Worm (Caenorhabditis elegans): ENCODE data around the gene F19H6.4.

The F19H6.4 gene

DNA sequence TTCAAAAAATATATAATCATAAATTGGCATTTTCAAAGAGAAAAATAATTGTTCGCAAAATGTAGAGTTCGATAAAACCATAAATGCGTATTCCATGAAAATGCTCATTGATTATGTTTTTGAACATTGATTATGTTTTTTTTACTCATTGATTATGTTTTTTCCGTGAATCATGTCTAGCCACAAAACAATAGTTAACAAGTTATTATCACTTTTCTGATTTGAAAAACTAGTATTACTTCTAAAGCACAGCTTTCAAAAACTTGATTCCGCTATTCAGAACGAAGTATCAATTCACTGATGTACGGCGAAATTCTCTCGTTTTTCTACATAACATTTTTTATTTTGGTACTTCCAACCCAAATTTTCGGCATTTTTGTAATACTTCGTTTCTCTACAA, 29.7 kb upstream of the F19H6.4 start, which contains the start of gene srd-48 (continued):
- TF ChIP-seq nhr-28 (tag; optimal IDR thresholded peaks at IDR 0.05) = no peak
- no peak for TF ChIP-seq lsy-2 (tag; optimal IDR thresholded peaks at IDR 0.05)
- TF ChIP-seq daf-19 (GFP tag; conservative IDR thresholded peaks at IDR 0.05) = no peak

DNA sequence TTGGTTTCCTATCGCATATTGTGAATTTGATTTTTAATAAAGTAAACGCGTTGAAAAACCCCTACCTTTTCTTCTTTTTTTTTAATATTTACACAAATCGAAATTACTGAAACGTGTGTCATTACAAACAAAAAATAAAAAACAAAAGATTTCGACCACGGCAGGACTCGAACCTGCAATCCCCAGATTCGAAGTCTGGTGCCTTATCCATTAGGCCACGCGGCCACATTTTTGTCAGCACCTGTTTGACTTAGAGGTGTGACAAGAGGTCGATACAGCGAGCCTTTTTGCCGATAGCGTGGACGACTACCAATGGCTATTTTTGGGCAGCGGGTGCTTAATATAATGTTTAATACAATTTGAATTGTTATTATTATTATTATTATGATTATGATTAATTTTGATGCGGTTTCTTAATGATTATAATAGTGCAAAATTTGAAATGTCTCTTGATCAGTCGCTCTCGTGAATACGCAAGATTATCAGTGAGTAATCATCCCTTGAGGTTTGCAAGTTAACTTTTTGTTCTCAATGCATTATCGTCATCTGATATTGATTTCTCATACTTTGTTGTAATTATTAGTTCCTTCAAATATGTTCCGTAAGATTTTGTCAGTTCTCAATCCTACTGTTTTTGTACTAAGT, 27.5 kb upstream of the F19H6.4 start, which contains the start of gene srd-44:
TSS of gene srd-44 (plus strand) at position 595 of the 645 bp plus-strand sequence.
- TF ChIP-seq dmd-9 (GFP tag; IDR thresholded peaks at IDR 0.05) = 0 out of 2 replicates have a peak, but pooled peaks have one; percentile 21
- TF ChIP-seq hif-1 (tag; optimal IDR thresholded peaks at IDR 0.05) = no peak
- peak in 1 of 2 experiments; percentile 2 for TF ChIP-seq mdl-1 (tag; optimal IDR thresholded peaks at IDR 0.05)
- no peak; the same call in 1 of the 2 replicates for TF ChIP-seq vab-7 (GFP tag; IDR thresholded peaks at IDR 0.05)
- TF ChIP-seq zag-1 (tag; optimal IDR thresholded peaks at IDR 0.05) = no peak
- no peak for TF ChIP-seq nhr-11 (tag; optimal IDR thresholded peaks at IDR 0.05)
- peak; percentile 4 for TF ChIP-seq spr-1 (tag; optimal IDR thresholded peaks at IDR 0.05)
- TF ChIP-seq snpc-1.2 (GFP tag; IDR thresholded peaks at IDR 0.05) = peak; percentile 88
- TF ChIP-seq spr-3 (GFP tag; optimal IDR thresholded peaks at IDR 0.05) = no peak
- no peak for TF ChIP-seq snpc-4 (tag; optimal IDR thresholded peaks at IDR 0.05)
- TF ChIP-seq daf-19 (GFP tag; conservative IDR thresholded peaks at IDR 0.05) = peak; percentile 74
- no peak for TF ChIP-seq lsy-2 (tag; optimal IDR thresholded peaks at IDR 0.05)
- no peak for TF ChIP-seq zip-2 (tag; optimal IDR thresholded peaks at IDR 0.05)
- TF ChIP-seq duxl-1 (tag; optimal IDR thresholded peaks at IDR 0.05; ENCODE audit: poor library complexity) = peak; percentile 39
- 0 out of 2 replicates have a peak, but pooled peaks have one; percentile 47 for TF ChIP-seq nhr-42 (GFP tag; IDR thresholded peaks at IDR 0.05)
- no peak for TF ChIP-seq lin-39 (tag; optimal IDR thresholded peaks at IDR 0.05)
- TF ChIP-seq pha-4 (GFP tag; IDR thresholded peaks at IDR 0.05) = peak; percentile 73; the same call in 1 of the 2 replicates
- no peak for TF ChIP-seq pha-4 (tag; optimal IDR thresholded peaks at IDR 0.05)
- TF ChIP-seq nhr-111 (GFP tag; optimal IDR thresholded peaks at IDR 0.05) = no peak
- TF ChIP-seq php-3 (GFP tag; IDR thresholded peaks at IDR 0.05) = no peak
- no peak for TF ChIP-seq ces-1 (GFP tag; optimal IDR thresholded peaks at IDR 0.05)
- no peak; the same call in 1 of the 2 replicates for TF ChIP-seq nhr-41 (GFP tag; IDR thresholded peaks at IDR 0.05)
- TF ChIP-seq tag-97 (GFP tag; IDR thresholded peaks at IDR 0.05) = no peak
- no peak for TF ChIP-seq ctbp-1 (GFP tag; IDR thresholded peaks at IDR 0.05)
- TF ChIP-seq ztf-11 (tag; optimal IDR thresholded peaks at IDR 0.05) = no peak
- no peak for TF ChIP-seq ceh-82 (tag; optimal IDR thresholded peaks at IDR 0.05)
- no peak for TF ChIP-seq nhr-102 (tag; optimal IDR thresholded peaks at IDR 0.05)
- TF ChIP-seq unc-39 (tag; optimal IDR thresholded peaks at IDR 0.05) = no peak
- 0 out of 2 replicates have a peak, but pooled peaks have one; percentile 5 for TF ChIP-seq ceh-44 (GFP tag; IDR thresholded peaks at IDR 0.05)
- no peak for TF ChIP-seq unc-62 (GFP tag; optimal IDR thresholded peaks at IDR 0.05 in 1 of 2)
- no peak for TF ChIP-seq unc-62 (tag; optimal IDR thresholded peaks at IDR 0.05)
- no peak for TF ChIP-seq ceh-28 (tag; optimal IDR thresholded peaks at IDR 0.05)
- 0 out of 2 replicates have a peak, but pooled peaks have one; percentile 47 for TF ChIP-seq Y75B8A.6 (GFP tag; IDR thresholded peaks at IDR 0.05)
- no peak for TF ChIP-seq lin-15B (tag; optimal IDR thresholded peaks at IDR 0.05)
- no peak; the same call in 1 of the 2 replicates for TF ChIP-seq Y48G9A.11 (GFP tag; IDR thresholded peaks at IDR 0.05)
- TF ChIP-seq gei-8 (GFP tag; optimal IDR thresholded peaks at IDR 0.05) = no peak
- TF ChIP-seq D1046.2 (GFP tag; IDR thresholded peaks at IDR 0.05) = no peak
- no peak for TF ChIP-seq hlh-30 (tag; optimal IDR thresholded peaks at IDR 0.05; ENCODE audit: insufficient read depth)
- peak; percentile 43 for TF ChIP-seq nhr-48 (tag; optimal IDR thresholded peaks at IDR 0.05)
- no peak for TF ChIP-seq nhr-25 (tag; optimal IDR thresholded peaks at IDR 0.05; ENCODE audit: borderline replicate concordance, insufficient read depth)
- TF ChIP-seq daf-16 (GFP tag; optimal IDR thresholded peaks at IDR 0.05) = peak; percentile 8 to 30
- no peak for TF ChIP-seq daf-16 (tag; optimal IDR thresholded peaks at IDR 0.05)
